Worm (Caenorhabditis elegans): ENCODE measurements around the gene his-16.

The his-16 gene

ce11 chrII:13791570-13792279 is 26.2 kb downstream of the his-16 start, which contains the start of gene ZK131.11:
TSS of gene ZK131.11 (plus strand) at chrII:13792229.
- no peak for TF ChIP-seq unc-120 (tag; optimal IDR thresholded peaks at IDR 0.05; ENCODE audit: poor library complexity, severe bottlenecking)
- TF ChIP-seq mab-5 (tag; optimal IDR thresholded peaks at IDR 0.05), result no peak

ce11 chrII:13790701-13791100 is 27.2 kb downstream of the his-16 start:
- TF ChIP-seq sptf-1 (tag; optimal IDR thresholded peaks at IDR 0.05), result peak; percentile 25
- TF ChIP-seq mls-2 (tag; optimal IDR thresholded peaks at IDR 0.05), result peak; percentile 31

ce11 chrII:13789714-13790113 is 28.2 kb downstream of the his-16 start:
- TF ChIP-seq hlh-1 (tag; optimal IDR thresholded peaks at IDR 0.05) (peak; percentile 56), sem-2 (GFP tag; optimal IDR thresholded peaks at IDR 0.05) (no peak), unc-62 (GFP tag; optimal IDR thresholded peaks at IDR 0.05) (no peak)

ce11 chrII:13788813-13789212 is 29.1 kb downstream of the his-16 start:
- TF ChIP-seq ceh-43 (GFP tag; optimal IDR thresholded peaks at IDR 0.05) (no peak), ztf-11 (tag; optimal IDR thresholded peaks at IDR 0.05) (no peak), ham-2 (GFP tag; optimal IDR thresholded peaks at IDR 0.05) (no peak), mls-2 (tag; optimal IDR thresholded peaks at IDR 0.05) (no peak), ceh-39 (tag; optimal IDR thresholded peaks at IDR 0.05) (no peak)

DNA sequence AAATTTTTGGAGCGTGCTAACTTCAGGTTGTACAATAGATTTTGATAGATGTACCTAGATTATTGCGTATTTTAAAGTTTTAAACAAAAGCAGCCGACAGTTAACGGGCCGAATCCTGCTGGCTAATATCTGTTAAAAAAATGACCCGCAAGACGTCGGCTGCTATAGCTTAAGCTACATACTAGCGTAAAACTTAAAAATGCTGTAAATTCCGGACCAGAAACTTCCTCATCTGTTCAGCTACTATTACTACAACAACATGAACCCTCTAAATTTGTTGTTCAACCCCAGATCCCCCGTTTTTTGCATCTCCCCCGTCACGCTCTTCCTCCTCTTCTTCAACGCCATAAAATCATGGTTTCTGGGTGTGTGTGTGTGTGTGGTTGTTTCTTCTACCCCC is 31.0 kb downstream of the his-16 start:
- TF ChIP-seq ham-2 (GFP tag; optimal IDR thresholded peaks at IDR 0.05) (no peak), M03D4.4 (tag; optimal IDR thresholded peaks at IDR 0.05) (no peak), sptf-1 (tag; optimal IDR thresholded peaks at IDR 0.05) (no peak), lin-32 (GFP tag; optimal IDR thresholded peaks at IDR 0.05) (no peak), ceh-39 (tag; optimal IDR thresholded peaks at IDR 0.05) (no peak), cnd-1 (tag; optimal IDR thresholded peaks at IDR 0.05) (no peak), nhr-237 (tag; optimal IDR thresholded peaks at IDR 0.05) (no peak), ceh-43 (GFP tag; optimal IDR thresholded peaks at IDR 0.05) (no peak)

DNA sequence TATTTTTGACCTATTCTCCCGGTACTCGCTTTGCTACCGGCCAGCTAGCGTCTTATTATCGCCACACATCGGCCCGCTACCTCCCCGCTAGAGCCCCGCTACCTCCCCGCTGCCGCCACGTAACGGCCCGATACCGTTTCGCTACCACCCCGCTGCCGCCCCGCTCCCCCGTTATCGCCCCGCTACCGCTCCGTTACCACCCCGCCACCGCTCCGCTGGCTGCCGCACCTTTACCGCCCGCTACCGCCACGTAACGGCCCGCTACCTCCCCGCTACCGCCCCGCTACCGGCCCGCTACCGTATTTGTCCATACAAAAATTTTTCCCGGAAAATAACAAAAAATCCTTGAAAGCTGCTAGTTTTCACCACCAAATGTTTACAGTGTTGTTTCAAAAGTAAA is 32.4 kb downstream of the his-16 start:
- TF ChIP-seq ham-2 (GFP tag; optimal IDR thresholded peaks at IDR 0.05) (peak; percentile 27), nhr-28 (tag; optimal IDR thresholded peaks at IDR 0.05) (no peak), drap-1 (GFP tag; optimal IDR thresholded peaks at IDR 0.05) (peak; percentile 12), ceh-83 (GFP tag; optimal IDR thresholded peaks at IDR 0.05) (peak; percentile 23)

DNA sequence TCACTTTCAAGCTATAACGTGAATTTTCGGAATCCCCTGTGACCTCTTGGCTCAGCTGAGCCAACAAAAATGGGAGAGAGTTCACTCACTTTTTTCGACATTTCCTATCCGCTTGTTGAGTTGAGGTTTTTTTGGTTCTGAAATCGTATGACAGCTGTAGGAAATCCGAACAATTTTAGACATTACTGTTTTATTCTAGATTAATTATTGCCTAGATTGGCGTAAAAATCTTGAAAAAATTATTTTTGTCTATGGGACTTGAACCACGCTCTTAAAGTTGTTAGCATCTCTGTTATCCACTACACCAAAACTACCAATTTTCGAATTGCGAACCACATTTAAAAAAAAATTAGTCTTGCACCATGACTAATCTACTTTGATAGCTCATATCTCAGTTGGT is 34.1 kb downstream of the his-16 start, which contains the start of gene C01B9.4:
Gene C01B9.4 (minus strand): TSS at position 101 of the 400 bp plus-strand sequence.
- TF ChIP-seq ztf-11 (tag; optimal IDR thresholded peaks at IDR 0.05) (no peak), lin-32 (GFP tag; optimal IDR thresholded peaks at IDR 0.05) (no peak), bed-3 (GFP tag; optimal IDR thresholded peaks at IDR 0.05) (no peak), nhr-237 (tag; optimal IDR thresholded peaks at IDR 0.05) (no peak), unc-39 (tag; optimal IDR thresholded peaks at IDR 0.05) (no peak), nhr-12 (tag; optimal IDR thresholded peaks at IDR 0.05) (no peak), cnd-1 (tag; optimal IDR thresholded peaks at IDR 0.05) (no peak), flh-1 (GFP tag; optimal IDR thresholded peaks at IDR 0.05) (no peak), nhr-2 (tag; optimal IDR thresholded peaks at IDR 0.05) (no peak), ceh-83 (GFP tag; optimal IDR thresholded peaks at IDR 0.05) (no peak), elt-1 (tag; optimal IDR thresholded peaks at IDR 0.05; ENCODE audit: borderline replicate concordance, insufficient read depth) (no peak), mls-2 (tag; optimal IDR thresholded peaks at IDR 0.05) (no peak), sem-2 (GFP tag; optimal IDR thresholded peaks at IDR 0.05) (no peak), elt-3 (tag; optimal IDR thresholded peaks at IDR 0.05) (no peak), mab-5 (tag; optimal IDR thresholded peaks at IDR 0.05) (no peak), tbx-8 (GFP tag; optimal IDR thresholded peaks at IDR 0.05) (no peak), hlh-1 (tag; optimal IDR thresholded peaks at IDR 0.05) (no peak)
